Worm (Caenorhabditis elegans) whole organism, L4/young adult: Measurements from ENCODE around the gene M110.7.

ENCODE experiments used
- W03F9.2 ChIP-seq: fragments of 150-350 bp; optimal IDR thresholded peaks from 2 replicates; lab custom pipeline; 2014; ENCODE audit warnings: missing biosample characterization, missing genetic modification characterization
- dao-5 ChIP-seq: sonication (generic microtip); optimal IDR thresholded peaks from 2 replicates; lab custom pipeline; 2016; ENCODE audit warnings: missing genotype, missing genetic modification characterization, moderate library complexity, missing compliant biosample characterization
- him-1 ChIP-seq: sonication (generic microtip); optimal IDR thresholded peaks from 2 replicates; lab custom pipeline; 2016; ENCODE audit warnings: missing genotype, missing genetic modification reagents, missing genetic modification characterization, missing compliant biosample characterization

DNA sequence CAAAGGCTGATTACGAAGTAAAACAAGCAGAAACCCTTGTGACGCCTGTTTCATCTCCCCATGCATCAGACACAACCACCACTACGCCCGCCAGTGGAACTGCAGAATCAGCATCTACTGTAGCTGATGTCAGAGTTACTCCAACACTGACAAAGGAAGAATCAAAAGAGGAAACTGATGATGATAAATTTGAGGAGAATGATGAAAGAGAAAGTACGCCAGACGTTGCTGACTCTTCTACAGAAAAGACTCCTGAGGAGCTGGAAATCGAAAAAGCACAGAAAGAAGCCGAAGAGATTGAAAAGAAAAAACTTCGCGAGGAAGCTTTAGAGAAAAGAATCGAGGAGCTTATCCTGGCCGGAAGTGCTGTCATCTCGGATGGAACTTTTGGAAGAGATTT is 14.3 kb upstream of the M110.7 start:
- TF ChIP-seq W03F9.2 = no peak
- TF ChIP-seq him-1 (tag; lab: Kevin White, UChicago) = no peak
- TF ChIP-seq dao-5 (tag; lab: Kevin White, UChicago) = no peak
